Worm (Caenorhabditis elegans) whole organism, L2 larva: ENCODE data around the gene cutl-26.

ENCODE experiments used
- C34F6.9 ChIP-seq: fragments of 150-350 bp; optimal IDR thresholded peaks from 2 replicates; lab custom pipeline; 2014; ENCODE audit warnings: missing biosample characterization, missing genetic modification characterization
- F13H6.1 ChIP-seq: sonication (generic microtip); optimal IDR thresholded peaks from 2 replicates; lab custom pipeline; 2016; ENCODE audit warnings: missing genetic modification characterization, missing compliant biosample characterization
- Y55F3AM.14 ChIP-seq: fragments of 200-800 bp; sonication (Bioruptor generic); optimal IDR thresholded peaks from 2 replicates; lab custom pipeline; 2018; ENCODE audit warnings: mild to moderate bottlenecking, missing genetic modification characterization, missing compliant biosample characterization
- alr-1 ChIP-seq: fragments of 150-350 bp; optimal IDR thresholded peaks from 2 replicates; lab custom pipeline; 2014; ENCODE audit warnings: missing biosample characterization, missing genetic modification characterization
- aly-2 ChIP-seq: fragments of 150-350 bp; optimal IDR thresholded peaks from 2 replicates; lab custom pipeline; 2014; ENCODE audit warnings: missing biosample characterization, missing genetic modification characterization
- ama-1 ChIP-seq: fragments of 150-350 bp; optimal IDR thresholded peaks from 2 replicates; lab custom pipeline; 2018; ENCODE audit warnings: inconsistent platforms
- blmp-1 ChIP-seq: sonication (generic microtip); optimal IDR thresholded peaks from 2 replicates; lab custom pipeline; 2017; ENCODE audit warnings: missing genetic modification characterization, mild to moderate bottlenecking, missing compliant biosample characterization, antibody characterized with exemption, moderate library complexity; ENCODE audit not compliant: insufficient read depth
- ceh-16 ChIP-seq: fragments of 150-350 bp; optimal IDR thresholded peaks from 2 replicates; lab custom pipeline; 2014; ENCODE audit warnings: missing biosample characterization, missing genetic modification characterization
- ceh-82 ChIP-seq: fragments of 150-350 bp; optimal IDR thresholded peaks from 2 replicates; lab custom pipeline; 2014; ENCODE audit warnings: missing biosample characterization, missing genetic modification characterization
- crh-2 ChIP-seq: sonication (generic microtip); optimal IDR thresholded peaks from 2 replicates; lab custom pipeline; 2017; ENCODE audit warnings: missing biosample characterization, missing genetic modification characterization
- dmd-4 ChIP-seq: sonication (generic microtip); optimal IDR thresholded peaks from 2 replicates; lab custom pipeline; 2017; ENCODE audit warnings: missing biosample characterization, missing genetic modification characterization
- elt-1 ChIP-seq: fragments of 150-350 bp; optimal IDR thresholded peaks from 2 replicates; lab custom pipeline; 2014; ENCODE audit warnings: missing biosample characterization, missing genetic modification characterization
- fos-1 ChIP-seq: fragments of 150-350 bp; optimal IDR thresholded peaks from 2 replicates; lab custom pipeline; 2014; ENCODE audit warnings: missing biosample characterization, missing genetic modification characterization
- gmeb-1 ChIP-seq: fragments of 150-350 bp; optimal IDR thresholded peaks from 2 replicates; lab custom pipeline; 2014; ENCODE audit warnings: missing biosample characterization, missing genetic modification characterization
- lin-11 ChIP-seq: fragments of 150-350 bp; sonication (generic microtip); optimal IDR thresholded peaks from 2 replicates; lab custom pipeline; 2014; ENCODE audit warnings: missing biosample characterization, missing genetic modification characterization, inconsistent platforms, mixed read lengths
- lin-13 ChIP-seq: fragments of 150-350 bp; optimal IDR thresholded peaks from 2 replicates; lab custom pipeline; 2014; ENCODE audit warnings: missing biosample characterization, missing genetic modification reagents, missing genetic modification characterization
- lin-39 ChIP-seq: fragments of 150-350 bp; optimal IDR thresholded peaks from 2 replicates; lab custom pipeline; 2014; ENCODE audit warnings: missing biosample characterization, missing genetic modification reagents, missing genetic modification characterization
- lsy-2 ChIP-seq, 2 experiments: fragments of 150-350 bp in 1 of 2; sonication (generic microtip) in 1 of 2; optimal IDR thresholded peaks; 2 replicates each; lab custom pipeline; 2014 to 2017; ENCODE audit warnings: missing biosample characterization in 2 of 2, missing genetic modification characterization in 2 of 2
- mab-5 ChIP-seq: fragments of 150-350 bp; optimal IDR thresholded peaks from 2 replicates; lab custom pipeline; 2014; ENCODE audit warnings: missing biosample characterization, missing genetic modification characterization
- mbf-1 ChIP-seq: sonication (generic microtip); optimal IDR thresholded peaks from 2 replicates; lab custom pipeline; 2017; ENCODE audit warnings: missing biosample characterization, missing genetic modification characterization
- mdl-1 ChIP-seq, 2 experiments: fragments of 150-350 bp in 1 of 2; sonication (generic microtip) in 1 of 2; optimal IDR thresholded peaks; 2 replicates each; lab custom pipeline; 2017; ENCODE audit warnings: missing biosample characterization in 2 of 2, missing genetic modification characterization in 2 of 2
- nhr-10 ChIP-seq: sonication (generic microtip); optimal IDR thresholded peaks from 2 replicates; lab custom pipeline; 2017; ENCODE audit warnings: missing biosample characterization, missing genetic modification characterization
- nhr-11 ChIP-seq: fragments of 150-350 bp; optimal IDR thresholded peaks from 2 replicates; lab custom pipeline; 2014; ENCODE audit warnings: missing biosample characterization, missing genetic modification characterization
- nhr-12 ChIP-seq: fragments of 150-350 bp; optimal IDR thresholded peaks from 2 replicates; lab custom pipeline; 2014; ENCODE audit warnings: missing biosample characterization, missing genetic modification characterization
- nhr-129 ChIP-seq: fragments of 150-350 bp; optimal IDR thresholded peaks from 2 replicates; lab custom pipeline; 2014; ENCODE audit warnings: missing biosample characterization, missing genetic modification characterization
- nhr-21 ChIP-seq: fragments of 150-350 bp; optimal IDR thresholded peaks from 2 replicates; lab custom pipeline; 2014; ENCODE audit warnings: missing biosample characterization, missing genetic modification characterization
- nhr-23 ChIP-seq: fragments of 150-350 bp; optimal IDR thresholded peaks from 2 replicates; lab custom pipeline; 2014; ENCODE audit warnings: missing biosample characterization, missing genetic modification reagents, missing genetic modification characterization
- nhr-237 ChIP-seq: fragments of 150-350 bp; optimal IDR thresholded peaks from 2 replicates; lab custom pipeline; 2014; ENCODE audit warnings: missing biosample characterization, missing genetic modification characterization
- nhr-25 ChIP-seq: fragments of 150-350 bp; sonication (generic microtip); optimal IDR thresholded peaks from 3 replicates; lab custom pipeline; 2014; ENCODE audit warnings: missing biosample characterization, missing genetic modification characterization
- nhr-6 ChIP-seq: fragments of 150-350 bp; optimal IDR thresholded peaks from 2 replicates; lab custom pipeline; 2014; ENCODE audit warnings: missing biosample characterization, missing genetic modification characterization
- nhr-77 ChIP-seq: fragments of 150-350 bp; optimal IDR thresholded peaks from 2 replicates; lab custom pipeline; 2014; ENCODE audit warnings: missing biosample characterization, missing genetic modification characterization
- peb-1 ChIP-seq: fragments of 150-350 bp; optimal IDR thresholded peaks from 2 replicates; lab custom pipeline; 2014; ENCODE audit warnings: missing biosample characterization, missing genetic modification characterization
- sem-4 ChIP-seq: fragments of 150-350 bp; optimal IDR thresholded peaks from 2 replicates; lab custom pipeline; 2014; ENCODE audit warnings: missing biosample characterization, missing genetic modification reagents, missing genetic modification characterization
- skn-1 ChIP-seq: sonication (generic microtip); optimal IDR thresholded peaks from 2 replicates; lab custom pipeline; 2017; ENCODE audit warnings: missing biosample characterization, missing genetic modification characterization
- sma-3 ChIP-seq: sonication (generic microtip); optimal IDR thresholded peaks from 2 replicates; lab custom pipeline; 2016; ENCODE audit warnings: missing genetic modification reagents, missing genetic modification characterization, missing compliant biosample characterization
- sma-9 ChIP-seq, 2 experiments: fragments of 150-350 bp in 1 of 2; sonication (generic microtip) in 1 of 2; optimal IDR thresholded peaks; 2 replicates each; lab custom pipeline; 2014 to 2016; ENCODE audit warnings: missing genetic modification characterization in 2 of 2, mild to moderate bottlenecking in 1 of 2, missing biosample characterization in 1 of 2, missing compliant biosample characterization in 1 of 2, missing genetic modification reagents in 1 of 2, moderate library complexity in 1 of 2
- snpc-4 ChIP-seq: fragments of 150-350 bp; optimal IDR thresholded peaks from 2 replicates; lab custom pipeline; 2014; ENCODE audit warnings: missing biosample characterization, missing genetic modification characterization
- unc-39 ChIP-seq: fragments of 150-350 bp; optimal IDR thresholded peaks from 2 replicates; lab custom pipeline; 2014; ENCODE audit warnings: missing biosample characterization, missing genetic modification characterization
- unc-55 ChIP-seq: fragments of 150-350 bp; sonication (generic microtip); optimal IDR thresholded peaks from 3 replicates; lab custom pipeline; 2014; ENCODE audit warnings: missing biosample characterization, missing genetic modification reagents, missing genetic modification characterization
- unc-62 ChIP-seq: fragments of 150-350 bp; optimal IDR thresholded peaks from 2 replicates; lab custom pipeline; 2014; ENCODE audit warnings: missing biosample characterization, missing genetic modification reagents, missing genetic modification characterization
- zag-1 ChIP-seq: fragments of 150-350 bp; optimal IDR thresholded peaks from 2 replicates; lab custom pipeline; 2014; ENCODE audit warnings: missing biosample characterization, missing genetic modification characterization
- ztf-1 ChIP-seq: fragments of 200-800 bp; sonication (Bioruptor generic); conservative IDR thresholded peaks from 2 replicates; pipeline ENCODE4 v1.3.6; 2022; ENCODE audit warnings: missing genetic modification characterization, missing compliant biosample characterization
- ztf-11 ChIP-seq: sonication (generic microtip); optimal IDR thresholded peaks from 2 replicates; lab custom pipeline; 2017; ENCODE audit warnings: missing biosample characterization, missing genetic modification characterization
- ztf-4 ChIP-seq: fragments of 150-350 bp; optimal IDR thresholded peaks from 2 replicates; lab custom pipeline; 2014; ENCODE audit warnings: missing biosample characterization, missing genetic modification characterization

Gene cutl-26

ce11 chrIV:664122-664521 lies 43.4 kb downstream of the cutl-26 start:
- peak; percentile 10 for TF ChIP-seq nhr-129
- TF ChIP-seq nhr-25 (tag; lab: Kevin White, UChicago), result peak; percentile 29
- no peak for TF ChIP-seq lin-13 (GFP tag; lab: Kevin White, UChicago)
- peak; percentile 29 for TF ChIP-seq C34F6.9 (tag; lab: Kevin White, UChicago)
- no peak for TF ChIP-seq ztf-4
- TF ChIP-seq unc-55 (GFP tag; lab: Kevin White, UChicago), result no peak
- no peak for TF ChIP-seq Y55F3AM.14
- no peak for TF ChIP-seq aly-2
- no peak for TF ChIP-seq mdl-1 (tag; optimal IDR thresholded peaks at IDR 0.05; lab: Kevin White, UChicago)
- peak in 1 of 2 experiments; percentile 14 for TF ChIP-seq lsy-2 (tag; optimal IDR thresholded peaks at IDR 0.05; lab: Kevin White, UChicago)
- no peak for TF ChIP-seq sma-9 (GFP tag; optimal IDR thresholded peaks at IDR 0.05; lab: Kevin White, UChicago)
- TF ChIP-seq sma-9 (tag; optimal IDR thresholded peaks at IDR 0.05; lab: Kevin White, UChicago), result no peak
- TF ChIP-seq fos-1 (tag; lab: Kevin White, UChicago), result no peak
- no peak for TF ChIP-seq nhr-6 (tag; lab: Kevin White, UChicago)

- TF ChIP-seq zag-1, result no peak
- no peak for TF ChIP-seq ztf-4
- no peak for TF ChIP-seq nhr-129
- TF ChIP-seq nhr-12, result no peak
- TF ChIP-seq fos-1 (tag; lab: Kevin White, UChicago), result no peak
- no peak for TF ChIP-seq mab-5 (tag; lab: Kevin White, UChicago)
- TF ChIP-seq nhr-237 (tag; lab: Kevin White, UChicago), result no peak
- no peak for TF ChIP-seq snpc-4 (tag; lab: Kevin White, UChicago)
- TF ChIP-seq ztf-11 (tag; lab: Kevin White, UChicago), result no peak
- no peak for TF ChIP-seq elt-1 (tag; lab: Kevin White, UChicago)
- no peak for TF ChIP-seq blmp-1
- no peak for TF ChIP-seq crh-2
- no peak for TF ChIP-seq unc-55 (GFP tag; lab: Kevin White, UChicago)
- TF ChIP-seq dmd-4 (tag; lab: Kevin White, UChicago), result no peak
- no peak for TF ChIP-seq ama-1 (lab: Kevin White, UChicago)
- TF ChIP-seq alr-1 (tag; lab: Kevin White, UChicago), result no peak
- TF ChIP-seq mdl-1 (tag; optimal IDR thresholded peaks at IDR 0.05; lab: Kevin White, UChicago), result no peak
- no peak for TF ChIP-seq sma-3 (GFP tag; lab: Kevin White, UChicago)
- TF ChIP-seq lsy-2 (tag; optimal IDR thresholded peaks at IDR 0.05; lab: Kevin White, UChicago), result no peak
- TF ChIP-seq unc-62 (GFP tag; lab: Kevin White, UChicago), result no peak
- TF ChIP-seq, all 48 proteins: peak for 0
These were observed 45.9 kb downstream of the cutl-26 start for ce11 chrIV:661623-662022.

- TF ChIP-seq lin-11 (tag; lab: Kevin White, UChicago), result peak; percentile 21
- no peak for TF ChIP-seq ztf-11 (tag; lab: Kevin White, UChicago)
These were observed 48.0 kb downstream of the cutl-26 start for ce11 chrIV:659585-659984.

- TF ChIP-seq lin-13 (GFP tag; lab: Kevin White, UChicago), result no peak
- TF ChIP-seq ama-1 (lab: Kevin White, UChicago), result peak; percentile 50
- no peak for TF ChIP-seq ceh-16
- no peak for TF ChIP-seq lin-39 (tag; lab: Kevin White, UChicago)
- no peak for TF ChIP-seq nhr-12
- no peak for TF ChIP-seq nhr-10
- no peak for TF ChIP-seq sem-4 (tag; lab: Kevin White, UChicago)
- no peak for TF ChIP-seq peb-1 (tag; lab: Kevin White, UChicago)
- no peak for TF ChIP-seq mbf-1 (tag; lab: Kevin White, UChicago)
These were observed 48.9 kb downstream of the cutl-26 start for ce11 chrIV:658497-659177.

- TF ChIP-seq nhr-11 (tag; lab: Kevin White, UChicago) (no peak), nhr-21 (peak; percentile 12), F13H6.1 (tag; lab: Kevin White, UChicago) (peak; percentile 46), lin-11 (tag; lab: Kevin White, UChicago) (peak; percentile 11), nhr-23 (tag; lab: Kevin White, UChicago) (no peak), crh-2 (peak; percentile 37), skn-1 (tag; lab: Kevin White, UChicago) (no peak), nhr-77 (no peak), peb-1 (tag; lab: Kevin White, UChicago) (no peak), dmd-4 (tag; lab: Kevin White, UChicago) (no peak), alr-1 (tag; lab: Kevin White, UChicago) (no peak), lin-13 (GFP tag; lab: Kevin White, UChicago) (peak; percentile 28), ceh-82 (tag; lab: Kevin White, UChicago) (no peak), gmeb-1 (peak; percentile 79), ceh-16 (peak; percentile 49), aly-2 (no peak), mab-5 (tag; lab: Kevin White, UChicago) (no peak), lsy-2 (tag; optimal IDR thresholded peaks at IDR 0.05; lab: Kevin White, UChicago) (peak; percentile 79), unc-39 (tag; lab: Kevin White, UChicago) (no peak), nhr-10 (no peak), ztf-1 (GFP tag; lab: Robert Waterston, UW) (no peak), fos-1 (tag; lab: Kevin White, UChicago) (no peak), nhr-237 (tag; lab: Kevin White, UChicago) (no peak)
These were observed 49.6 kb downstream of the cutl-26 start for ce11 chrIV:657932-658331.
